Fruit fly (Drosophila melanogaster): ENCODE results near the gene glec.

glec gene

DNA sequence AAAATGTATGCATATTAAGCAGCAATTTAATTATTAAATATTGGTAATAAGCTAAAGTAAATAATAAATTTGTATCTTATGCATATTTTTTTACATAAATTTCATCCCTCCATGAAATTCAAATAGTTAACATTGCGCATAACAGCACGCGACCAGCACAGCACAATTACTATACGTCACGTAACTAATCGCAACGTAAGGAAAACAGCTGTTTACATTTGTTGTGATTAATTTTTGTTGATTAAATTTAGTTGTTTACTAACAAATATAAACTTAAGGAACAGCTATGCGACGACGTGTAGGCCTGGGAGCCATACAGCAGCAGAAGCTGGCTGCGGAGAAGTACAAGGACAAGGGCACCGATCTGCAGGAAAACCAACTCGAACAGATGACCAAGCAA, 8.9 kb upstream of the glec start, which contains the start of gene lsn (continued):
- TF ChIP-seq grn (GFP tag; optimal IDR thresholded peaks at IDR 0.05), result peak; percentile 23
- TF ChIP-seq HLHmδ (GFP tag; optimal IDR thresholded peaks at IDR 0.05), result no peak
- no peak for TF ChIP-seq CG18011 (GFP tag; optimal IDR thresholded peaks at IDR 0.05)
- peak; percentile 37 for TF ChIP-seq CG2678 (tag; optimal IDR thresholded peaks at IDR 0.05)
- no peak for TF ChIP-seq CG10959 (GFP tag; IDR thresholded peaks at IDR 0.05)
- no peak for TF ChIP-seq pan (optimal IDR thresholded peaks at IDR 0.05)
- no peak for TF ChIP-seq pan (GFP tag; optimal IDR thresholded peaks at IDR 0.05 in 1 of 2, IDR thresholded peaks at IDR 0.05 in 1 of 2)
- no peak for TF ChIP-seq pho (GFP tag; optimal IDR thresholded peaks at IDR 0.05)
- no peak for TF ChIP-seq Usf (GFP tag; optimal IDR thresholded peaks at IDR 0.05)
- TF ChIP-seq D19B (GFP tag; optimal IDR thresholded peaks at IDR 0.05), result no peak
- no peak for TF ChIP-seq CG15011 (GFP tag; optimal IDR thresholded peaks at IDR 0.05)
- TF ChIP-seq zfh1 (GFP tag; IDR thresholded peaks at IDR 0.05), result no peak
- TF ChIP-seq ken (GFP tag; IDR thresholded peaks at IDR 0.05), result no peak
- TF ChIP-seq CG2129 (GFP tag; IDR thresholded peaks at IDR 0.05; ENCODE audit: partially characterized antibody), result no peak
- TF ChIP-seq Oaz (GFP tag; IDR thresholded peaks at IDR 0.05), result no peak
- TF ChIP-seq CG14667 (GFP tag; IDR thresholded peaks at IDR 0.05), result no peak
- TF ChIP-seq Nf-YC (tag; optimal IDR thresholded peaks at IDR 0.05), result no peak
- no peak for TF ChIP-seq fd102C (GFP tag; optimal IDR thresholded peaks at IDR 0.05)
- no peak for TF ChIP-seq dmrt99B (tag; optimal IDR thresholded peaks at IDR 0.05)
- TF ChIP-seq gro (GFP tag; optimal IDR thresholded peaks at IDR 0.05), result no peak
- no peak for TF ChIP-seq vvl (GFP tag; IDR thresholded peaks at IDR 0.05)
- no peak for TF ChIP-seq Xrp1 (GFP tag; IDR thresholded peaks at IDR 0.05)
- no peak for TF ChIP-seq Atf-2 (GFP tag; optimal IDR thresholded peaks at IDR 0.05)
- peak; percentile 52 for TF ChIP-seq CG18599 (GFP tag; optimal IDR thresholded peaks at IDR 0.05)
- TF ChIP-seq Doc2 (GFP tag; IDR thresholded peaks at IDR 0.05), result no peak
- TF ChIP-seq ERR (GFP tag; optimal IDR thresholded peaks at IDR 0.05), result no peak
- TF ChIP-seq Camta (GFP tag; optimal IDR thresholded peaks at IDR 0.05), result no peak
- peak; percentile 44 for TF ChIP-seq unpg (GFP tag; optimal IDR thresholded peaks at IDR 0.05)
- TF ChIP-seq D19A (tag; optimal IDR thresholded peaks at IDR 0.05), result no peak
- TF ChIP-seq Pdp1 (GFP tag; optimal IDR thresholded peaks at IDR 0.05), result peak in 1 of 2 experiments; percentile 16
- no peak for TF ChIP-seq CG4820 (GFP tag; optimal IDR thresholded peaks at IDR 0.05)
- TF ChIP-seq TFAM (GFP tag; optimal IDR thresholded peaks at IDR 0.05), result no peak
- TF ChIP-seq GATAe (GFP tag; conservative IDR thresholded peaks at IDR 0.05), result no peak
- no peak for TF ChIP-seq CG3065 (GFP tag; optimal IDR thresholded peaks at IDR 0.05)
- TF ChIP-seq CG1529 (GFP tag; optimal IDR thresholded peaks at IDR 0.05), result peak; percentile 45
- no peak for TF ChIP-seq cwo (GFP tag; optimal IDR thresholded peaks at IDR 0.05)
- TF ChIP-seq CG11560 (tag; IDR thresholded peaks at IDR 0.05), result no peak
- TF ChIP-seq Dbx (GFP tag; IDR thresholded peaks at IDR 0.05), result no peak; the same call in 2 of the 3 replicates
- TF ChIP-seq Eip74EF (GFP tag; optimal IDR thresholded peaks at IDR 0.05), result no peak
- TF ChIP-seq CTCF (GFP tag; optimal IDR thresholded peaks at IDR 0.05), result no peak
- TF ChIP-seq CG1233 (GFP tag; optimal IDR thresholded peaks at IDR 0.05), result no peak
- no peak for TF ChIP-seq p53 (GFP tag; optimal IDR thresholded peaks at IDR 0.05)
- TF ChIP-seq CG2202 (tag; optimal IDR thresholded peaks at IDR 0.05), result peak; percentile 51
- peak; percentile 14 for TF ChIP-seq Mes4 (GFP tag; optimal IDR thresholded peaks at IDR 0.05)
- no peak for TF ChIP-seq toy (GFP tag; IDR thresholded peaks at IDR 0.05)
- no peak for TF ChIP-seq zf30C (GFP tag; optimal IDR thresholded peaks at IDR 0.05)
- no peak for TF ChIP-seq jumu (GFP tag; optimal IDR thresholded peaks at IDR 0.05)
- no peak for TF ChIP-seq CG8924 (tag; optimal IDR thresholded peaks at IDR 0.05)
- no peak for TF ChIP-seq CG16813 (GFP tag; IDR thresholded peaks at IDR 0.05; ENCODE audit: partially characterized antibody)
- no peak for TF ChIP-seq ro (GFP tag; IDR thresholded peaks at IDR 0.05)
- no peak for TF ChIP-seq CG1024 (GFP tag; IDR thresholded peaks at IDR 0.05)
- TF ChIP-seq CG15601 (tag; optimal IDR thresholded peaks at IDR 0.05), result peak; percentile 59
- TF ChIP-seq CG17829 (tag; optimal IDR thresholded peaks at IDR 0.05), result peak; percentile 29
